Worm (Caenorhabditis elegans) whole organism, early embryonic: ENCODE data around the gene C18D11.6.

Experiments
- B0310.2 ChIP-seq: sonication (generic microtip); optimal IDR thresholded peaks from 2 replicates; lab custom pipeline; 2016; ENCODE audit warnings: mild to moderate bottlenecking, missing genetic modification characterization, missing compliant biosample characterization
- ama-1 ChIP-seq: fragments of 150-350 bp; optimal IDR thresholded peaks from 2 replicates; lab custom pipeline; 2014
- ceh-13 ChIP-seq: fragments of 200-800 bp; sonication (Bioruptor generic); optimal IDR thresholded peaks from 2 replicates; lab custom pipeline; 2018; ENCODE audit warnings: mild to moderate bottlenecking, missing genetic modification characterization, missing compliant biosample characterization
- ceh-36 ChIP-seq: sonication (generic microtip); optimal IDR thresholded peaks from 2 replicates; lab custom pipeline; 2016; ENCODE audit warnings: missing genetic modification characterization, inconsistent platforms, missing compliant biosample characterization
- ets-7 ChIP-seq: sonication (generic microtip); optimal IDR thresholded peaks from 2 replicates; lab custom pipeline; 2016; ENCODE audit warnings: missing genotype, missing genetic modification characterization, missing compliant biosample characterization
- flt-1 ChIP-seq: fragments of 200-800 bp; sonication (Bioruptor generic); IDR thresholded peaks from 2 replicates; pipeline ENCODE4 v1.3.6; 2022; ENCODE audit warnings: missing genetic modification characterization, missing compliant biosample characterization
- hmbx-1 ChIP-seq: sonication (generic microtip); optimal IDR thresholded peaks from 2 replicates; lab custom pipeline; 2016; ENCODE audit warnings: mild to moderate bottlenecking, missing genetic modification characterization, missing compliant biosample characterization
- hmg-4 ChIP-seq: fragments of 200-800 bp; sonication (Bioruptor generic); optimal IDR thresholded peaks from 2 replicates; lab custom pipeline; 2018; ENCODE audit warnings: mild to moderate bottlenecking, missing genetic modification characterization, missing compliant biosample characterization
- hnd-1 ChIP-seq: sonication (generic microtip); optimal IDR thresholded peaks from 2 replicates; lab custom pipeline; 2016; ENCODE audit warnings: missing genetic modification characterization, missing compliant biosample characterization
- pes-1 ChIP-seq: fragments of 200-800 bp; sonication (Bioruptor generic); IDR thresholded peaks from 2 replicates; pipeline ENCODE4 v1.3.6; 2022; ENCODE audit warnings: missing genetic modification reagents, missing genetic modification characterization, missing compliant biosample characterization
- scrt-1 ChIP-seq: fragments of 200-800 bp; sonication (Bioruptor generic); IDR thresholded peaks from 2 replicates; pipeline ENCODE4 v1.3.6; 2022; ENCODE audit warnings: missing genetic modification characterization, missing compliant biosample characterization
- sea-1 ChIP-seq: fragments of 200-800 bp; sonication (Bioruptor generic); conservative IDR thresholded peaks from 2 replicates; pipeline ENCODE4 v1.3.6; 2022; ENCODE audit warnings: missing genetic modification characterization, missing compliant biosample characterization

- no peak for TF ChIP-seq hmg-4 (GFP tag; lab: Kevin White, UChicago)
- no peak for TF ChIP-seq ets-7 (tag; lab: Kevin White, UChicago)
- no peak for TF ChIP-seq hmbx-1 (tag; lab: Kevin White, UChicago)
- no peak for TF ChIP-seq ceh-13 (GFP tag; lab: Kevin White, UChicago)
- TF ChIP-seq flt-1, result no peak
- TF ChIP-seq ama-1 (lab: Kevin White, UChicago), result no peak
- TF ChIP-seq scrt-1, result no peak
- no peak for TF ChIP-seq B0310.2 (tag; lab: Kevin White, UChicago)
- TF ChIP-seq hnd-1, result no peak
- no peak for TF ChIP-seq pes-1 (GFP tag; lab: Robert Waterston, UW)
- TF ChIP-seq ceh-36, result no peak
- no peak for TF ChIP-seq sea-1 (GFP tag; lab: Robert Waterston, UW)
Observed at ce11 chrIII:11843007-11843406, 32.7 kb downstream of the C18D11.6 start.
